Fruit fly (Drosophila melanogaster) S2 (cell line): ENCODE results near the gene CG13606.

ENCODE experiments used
- CG8478 ChIP-seq: fragments of >200 bp; optimal IDR thresholded peaks from 2 replicates; lab custom pipeline; 2018
- CTCF ChIP-seq, 2 experiments: fragments of >200 bp; optimal IDR thresholded peaks; 2 replicates each; lab custom pipeline; 2018

DNA sequence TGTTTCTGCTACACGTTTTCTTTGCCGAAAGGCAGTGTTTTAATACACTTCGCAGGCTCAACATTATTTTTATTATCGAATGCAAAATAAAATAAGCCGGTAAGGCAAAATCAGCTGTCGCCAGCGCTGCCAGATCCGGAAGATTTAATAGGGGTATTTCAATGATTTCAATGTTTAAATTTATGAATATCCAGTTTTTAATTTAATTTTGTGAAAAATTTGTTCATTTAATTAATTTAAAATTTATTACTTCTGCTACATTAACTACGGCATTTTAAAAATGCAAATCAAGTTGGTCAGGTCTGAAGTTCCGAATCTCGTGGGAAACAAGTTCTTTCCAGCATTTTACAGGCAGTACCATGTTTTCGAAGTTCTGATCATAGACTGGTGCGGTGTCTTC, 23.6 kb upstream of the CG13606 start, which contains the start of gene Slimp:
- TF ChIP-seq CTCF (optimal IDR thresholded peaks at IDR 0.05; lab: Kevin White, UChicago): no peak
- no peak for TF ChIP-seq CG8478 (lab: Kevin White, UChicago)
